Worm (Caenorhabditis elegans): ENCODE data around the gene nspd-5.

- TF ChIP-seq W03F9.2 (tag; optimal IDR thresholded peaks at IDR 0.05), result no peak
- no peak for TF ChIP-seq dao-5 (tag; optimal IDR thresholded peaks at IDR 0.05)
- TF ChIP-seq him-1 (tag; optimal IDR thresholded peaks at IDR 0.05), result no peak
Measured at ce11 chrII:4857086-4857485, 3.1 kb downstream of the nspd-5 start.
